Worm (Caenorhabditis elegans) whole organism, midembryonic: ENCODE data around the gene srx-84.

Source experiments
- T22C8.4 ChIP-seq: fragments of 200-800 bp; sonication (Bioruptor generic); IDR thresholded peaks from 2 replicates; pipeline ENCODE4 v1.3.6; 2022; ENCODE audit warnings: missing genetic modification characterization, missing compliant biosample characterization
- cog-1 ChIP-seq: sonication (generic microtip); optimal IDR thresholded peaks from 2 replicates; lab custom pipeline; 2016; ENCODE audit warnings: missing genetic modification characterization, missing compliant biosample characterization
- klf-2 ChIP-seq: fragments of 200-800 bp; sonication (Bioruptor generic); conservative IDR thresholded peaks from 2 replicates; pipeline ENCODE4 v1.3.6; 2022; ENCODE audit warnings: missing genetic modification reagents, missing genetic modification characterization, missing compliant biosample characterization
- med-1 ChIP-seq: sonication (generic microtip); optimal IDR thresholded peaks from 2 replicates; lab custom pipeline; 2017; ENCODE audit warnings: missing genetic modification characterization, mild to moderate bottlenecking, missing compliant biosample characterization, antibody characterized with exemption, missing genetic modification reagents; ENCODE audit not compliant: insufficient read depth
- ref-1 ChIP-seq: fragments of 200-800 bp; sonication (Bioruptor generic); conservative IDR thresholded peaks from 2 replicates; pipeline ENCODE4 v1.3.6; 2022; ENCODE audit warnings: missing genetic modification reagents, missing genetic modification characterization, missing compliant biosample characterization
- tab-1 ChIP-seq: fragments of 200-800 bp; sonication (Bioruptor generic); IDR thresholded peaks from 2 replicates; pipeline ENCODE4 v1.3.6; 2022; ENCODE audit warnings: missing genetic modification characterization, missing compliant biosample characterization
- ztf-23 ChIP-seq: fragments of 200-800 bp; sonication (Bioruptor generic); IDR thresholded peaks from 2 replicates; pipeline ENCODE4 v1.3.6; 2022; ENCODE audit warnings: missing genetic modification reagents, missing genetic modification characterization, missing compliant biosample characterization

ce11 chrV:11618173-11618572 is 19.3 kb downstream of the srx-84 start, which contains the start of gene glb-15:
- TF ChIP-seq ztf-23 (GFP tag; lab: Robert Waterston, UW) (no peak), klf-2 (GFP tag; lab: Robert Waterston, UW) (no peak), tab-1 (GFP tag; lab: Robert Waterston, UW) (no peak), T22C8.4 (no peak), med-1 (GFP tag; lab: Kevin White, UChicago) (no peak), cog-1 (tag; lab: Kevin White, UChicago) (no peak), ref-1 (GFP tag; lab: Robert Waterston, UW) (no peak)
